Worm (Caenorhabditis elegans) whole organism, early embryonic: ENCODE measurements around the gene R02D5.7.

Experiments used
- B0310.2 ChIP-seq: sonication (generic microtip); optimal IDR thresholded peaks from 2 replicates; lab custom pipeline; 2016; ENCODE audit warnings: mild to moderate bottlenecking, missing genetic modification characterization, missing compliant biosample characterization
- F13C5.2 ChIP-seq: sonication (generic microtip); optimal IDR thresholded peaks from 2 replicates; lab custom pipeline; 2017; ENCODE audit warnings: mild to moderate bottlenecking, missing genetic modification characterization, inconsistent platforms, missing compliant biosample characterization
- aly-1 ChIP-seq: sonication (generic microtip); optimal IDR thresholded peaks from 2 replicates; lab custom pipeline; 2016; ENCODE audit warnings: missing genetic modification characterization, missing compliant biosample characterization
- ama-1 ChIP-seq: fragments of 150-350 bp; optimal IDR thresholded peaks from 2 replicates; lab custom pipeline; 2014
- ceh-13 ChIP-seq: fragments of 200-800 bp; sonication (Bioruptor generic); optimal IDR thresholded peaks from 2 replicates; lab custom pipeline; 2018; ENCODE audit warnings: mild to moderate bottlenecking, missing genetic modification characterization, missing compliant biosample characterization
- ceh-36 ChIP-seq: sonication (generic microtip); optimal IDR thresholded peaks from 2 replicates; lab custom pipeline; 2016; ENCODE audit warnings: missing genetic modification characterization, inconsistent platforms, missing compliant biosample characterization
- ets-7 ChIP-seq: sonication (generic microtip); optimal IDR thresholded peaks from 2 replicates; lab custom pipeline; 2016; ENCODE audit warnings: missing genotype, missing genetic modification characterization, missing compliant biosample characterization
- flt-1 ChIP-seq: fragments of 200-800 bp; sonication (Bioruptor generic); IDR thresholded peaks from 2 replicates; pipeline ENCODE4 v1.3.6; 2022; ENCODE audit warnings: missing genetic modification characterization, missing compliant biosample characterization
- hmbx-1 ChIP-seq: sonication (generic microtip); optimal IDR thresholded peaks from 2 replicates; lab custom pipeline; 2016; ENCODE audit warnings: mild to moderate bottlenecking, missing genetic modification characterization, missing compliant biosample characterization
- hmg-4 ChIP-seq: fragments of 200-800 bp; sonication (Bioruptor generic); optimal IDR thresholded peaks from 2 replicates; lab custom pipeline; 2018; ENCODE audit warnings: mild to moderate bottlenecking, missing genetic modification characterization, missing compliant biosample characterization
- hnd-1 ChIP-seq: sonication (generic microtip); optimal IDR thresholded peaks from 2 replicates; lab custom pipeline; 2016; ENCODE audit warnings: missing genetic modification characterization, missing compliant biosample characterization
- pes-1 ChIP-seq: fragments of 200-800 bp; sonication (Bioruptor generic); IDR thresholded peaks from 2 replicates; pipeline ENCODE4 v1.3.6; 2022; ENCODE audit warnings: missing genetic modification reagents, missing genetic modification characterization, missing compliant biosample characterization
- scrt-1 ChIP-seq: fragments of 200-800 bp; sonication (Bioruptor generic); IDR thresholded peaks from 2 replicates; pipeline ENCODE4 v1.3.6; 2022; ENCODE audit warnings: missing genetic modification characterization, missing compliant biosample characterization
- sea-1 ChIP-seq: fragments of 200-800 bp; sonication (Bioruptor generic); conservative IDR thresholded peaks from 2 replicates; pipeline ENCODE4 v1.3.6; 2022; ENCODE audit warnings: missing genetic modification characterization, missing compliant biosample characterization
- tbx-11 ChIP-seq: fragments of 200-800 bp; sonication (Bioruptor generic); IDR thresholded peaks from 2 replicates; pipeline ENCODE4 v1.3.6; 2022; ENCODE audit warnings: missing genetic modification characterization, missing compliant biosample characterization
- tbx-37 ChIP-seq: fragments of 200-800 bp; sonication (Bioruptor generic); conservative IDR thresholded peaks from 2 replicates; pipeline ENCODE4 v1.3.6; 2022; ENCODE audit warnings: missing genetic modification reagents, missing genetic modification characterization, missing compliant biosample characterization
- tra-4 ChIP-seq: sonication (generic microtip); optimal IDR thresholded peaks from 2 replicates; lab custom pipeline; 2017; ENCODE audit warnings: missing genetic modification characterization, missing compliant biosample characterization

The R02D5.7 gene

ce11 chrV:14480533-14480932 lies 768 bp downstream of the R02D5.7 start:
- no peak for TF ChIP-seq hmbx-1
- TF ChIP-seq ceh-36 (tag; lab: Kevin White, UChicago), result no peak
- no peak for TF ChIP-seq sea-1 (GFP tag; lab: Robert Waterston, UW)
- TF ChIP-seq ets-7, result no peak
- TF ChIP-seq ama-1 (lab: Kevin White, UChicago), result no peak
- no peak for TF ChIP-seq tbx-37 (GFP tag; lab: Robert Waterston, UW)
- TF ChIP-seq scrt-1, result no peak
- TF ChIP-seq flt-1, result no peak
- TF ChIP-seq B0310.2 (tag; lab: Kevin White, UChicago), result no peak
- TF ChIP-seq tbx-11 (GFP tag; lab: Robert Waterston, UW), result no peak
- no peak for TF ChIP-seq F13C5.2 (tag; lab: Kevin White, UChicago)
- TF ChIP-seq hmg-4, result no peak
- no peak for TF ChIP-seq ceh-13 (GFP tag; lab: Kevin White, UChicago)

DNA sequence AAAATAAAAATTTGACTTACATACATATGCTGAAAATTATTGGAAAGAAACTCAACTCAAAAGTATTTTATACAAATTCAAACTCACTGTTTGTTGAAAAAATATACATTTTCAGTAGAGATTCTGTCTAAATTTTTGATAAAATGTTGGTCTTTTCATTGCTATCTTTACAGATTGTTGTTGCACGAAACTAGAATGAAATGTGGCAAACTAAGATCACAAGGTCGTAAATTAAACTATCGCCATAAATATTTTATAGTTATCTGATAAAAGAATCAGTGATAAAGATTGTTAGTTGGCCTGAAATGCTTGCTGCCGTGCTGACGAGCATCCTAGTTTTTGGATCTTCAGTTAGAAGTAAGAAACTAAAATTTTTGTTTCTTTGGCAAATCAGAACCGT lies 2.3 kb downstream of the R02D5.7 start, which contains the start of gene clec-55:
clec-55 (plus strand) TSS at position 301 of the 400 bp plus-strand sequence.
- TF ChIP-seq tbx-37 (GFP tag; lab: Robert Waterston, UW) (no peak), aly-1 (tag; lab: Kevin White, UChicago) (no peak), ceh-13 (GFP tag; lab: Kevin White, UChicago) (no peak), ceh-36 (tag; lab: Kevin White, UChicago) (no peak), ama-1 (lab: Kevin White, UChicago) (no peak), pes-1 (GFP tag; lab: Robert Waterston, UW) (no peak), flt-1 (no peak), scrt-1 (no peak), ets-7 (no peak), B0310.2 (tag; lab: Kevin White, UChicago) (no peak), hmg-4 (no peak), tbx-11 (GFP tag; lab: Robert Waterston, UW) (no peak)

DNA sequence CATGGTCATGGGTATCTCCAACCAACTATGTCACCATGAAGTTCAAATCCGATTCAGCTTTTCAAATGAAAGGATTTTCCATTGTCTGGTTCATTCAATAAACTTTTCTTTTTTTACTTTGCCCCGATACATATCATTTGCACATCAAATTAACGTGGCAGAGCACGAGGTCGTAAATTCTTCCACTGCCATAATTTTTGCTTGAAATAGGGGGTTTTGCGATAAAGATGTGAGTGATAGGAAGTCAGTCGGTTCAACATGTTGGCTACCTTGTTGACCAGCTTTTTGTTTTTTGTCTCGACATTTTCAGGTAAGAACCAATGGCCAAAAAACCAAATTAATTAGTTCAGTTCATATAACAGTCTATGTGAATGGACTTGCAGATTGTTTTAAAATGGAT lies 4.6 kb downstream of the R02D5.7 start, which contains the start of gene clec-54:
clec-54 (plus strand) TSS at position 224 of the 400 bp plus-strand sequence.
- no peak for TF ChIP-seq hnd-1 (tag; lab: Kevin White, UChicago)
- TF ChIP-seq aly-1 (tag; lab: Kevin White, UChicago), result no peak
- TF ChIP-seq scrt-1, result no peak
- TF ChIP-seq tbx-37 (GFP tag; lab: Robert Waterston, UW), result no peak
- no peak for TF ChIP-seq tra-4 (tag; lab: Kevin White, UChicago)
- TF ChIP-seq B0310.2 (tag; lab: Kevin White, UChicago), result no peak
- TF ChIP-seq flt-1, result no peak
- no peak for TF ChIP-seq sea-1 (GFP tag; lab: Robert Waterston, UW)

DNA sequence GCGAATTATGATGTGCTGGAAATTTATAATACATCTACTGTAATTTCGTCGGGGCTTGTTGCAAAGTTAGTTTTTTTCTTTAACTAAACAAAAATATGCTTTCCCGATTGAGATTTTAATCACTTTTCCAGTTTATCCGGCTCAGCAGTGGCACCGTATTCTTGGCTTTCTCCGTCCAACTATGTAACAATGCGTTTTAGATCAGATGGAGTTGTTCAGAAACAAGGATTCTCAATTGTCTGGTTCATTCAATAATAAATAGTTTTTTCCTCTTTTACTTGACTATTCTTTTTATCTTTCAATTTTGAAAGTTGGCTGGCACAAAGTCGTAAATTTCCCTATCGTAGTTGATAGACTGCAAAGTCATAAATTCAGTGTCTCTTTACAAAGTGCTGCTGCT lies 7.2 kb downstream of the R02D5.7 start, which contains the start of gene clec-56:
clec-56 (plus strand) TSS at position 301 of the 400 bp plus-strand sequence.
- TF ChIP-seq hmbx-1 (no peak), pes-1 (GFP tag; lab: Robert Waterston, UW) (no peak), scrt-1 (no peak), sea-1 (GFP tag; lab: Robert Waterston, UW) (no peak), ets-7 (no peak), tbx-37 (GFP tag; lab: Robert Waterston, UW) (no peak), flt-1 (no peak), hnd-1 (tag; lab: Kevin White, UChicago) (no peak), tra-4 (tag; lab: Kevin White, UChicago) (no peak), B0310.2 (tag; lab: Kevin White, UChicago) (no peak), tbx-11 (GFP tag; lab: Robert Waterston, UW) (no peak), ama-1 (lab: Kevin White, UChicago) (no peak), ceh-36 (tag; lab: Kevin White, UChicago) (no peak), hmg-4 (no peak), aly-1 (tag; lab: Kevin White, UChicago) (no peak), F13C5.2 (tag; lab: Kevin White, UChicago) (no peak), ceh-13 (GFP tag; lab: Kevin White, UChicago) (no peak)

ce11 chrV:14472229-14472628 lies 9.1 kb downstream of the R02D5.7 start, which contains the start of gene clec-227:
Gene clec-227 (plus strand): TSS chrV:14472529.
- no peak for TF ChIP-seq tbx-37 (GFP tag; lab: Robert Waterston, UW)
- TF ChIP-seq aly-1 (tag; lab: Kevin White, UChicago), result no peak
- TF ChIP-seq hnd-1 (tag; lab: Kevin White, UChicago), result no peak
- TF ChIP-seq F13C5.2 (tag; lab: Kevin White, UChicago), result no peak
- TF ChIP-seq pes-1 (GFP tag; lab: Robert Waterston, UW), result no peak
- TF ChIP-seq sea-1 (GFP tag; lab: Robert Waterston, UW), result no peak
- TF ChIP-seq ceh-36 (tag; lab: Kevin White, UChicago), result no peak
- TF ChIP-seq hmg-4, result no peak
- no peak for TF ChIP-seq ets-7
- TF ChIP-seq flt-1, result no peak
- no peak for TF ChIP-seq ceh-13 (GFP tag; lab: Kevin White, UChicago)
- TF ChIP-seq B0310.2 (tag; lab: Kevin White, UChicago), result no peak
- TF ChIP-seq tra-4 (tag; lab: Kevin White, UChicago), result no peak
- TF ChIP-seq scrt-1, result no peak
- TF ChIP-seq tbx-11 (GFP tag; lab: Robert Waterston, UW), result no peak

DNA sequence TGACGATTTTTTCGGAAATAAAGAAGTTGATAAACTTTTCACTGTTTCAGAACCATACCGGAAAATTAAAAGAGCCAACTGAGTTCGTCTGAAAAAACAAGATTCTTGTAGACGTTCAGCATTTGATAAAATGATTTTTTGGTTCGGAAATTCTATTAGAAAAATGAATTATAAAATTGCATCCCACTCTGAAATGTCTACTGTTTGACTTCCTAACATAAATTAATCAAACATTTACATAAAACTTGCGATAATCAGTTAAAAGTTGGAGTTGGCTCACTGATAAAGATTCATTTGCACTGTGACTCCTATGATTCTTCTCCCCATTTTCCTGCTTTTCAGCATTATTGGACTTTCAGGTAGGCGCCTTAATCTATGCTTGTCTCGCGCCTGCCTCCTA lies 12.4 kb downstream of the R02D5.7 start, which contains the start of gene clec-57:
clec-57 (plus strand) TSS at position 301 of the 400 bp plus-strand sequence.
- TF ChIP-seq ceh-13 (GFP tag; lab: Kevin White, UChicago) (no peak), F13C5.2 (tag; lab: Kevin White, UChicago) (no peak), flt-1 (no peak), ceh-36 (tag; lab: Kevin White, UChicago) (no peak), tra-4 (tag; lab: Kevin White, UChicago) (no peak), scrt-1 (no peak), B0310.2 (tag; lab: Kevin White, UChicago) (no peak), hmg-4 (no peak), ama-1 (lab: Kevin White, UChicago) (no peak), tbx-37 (GFP tag; lab: Robert Waterston, UW) (no peak), hnd-1 (tag; lab: Kevin White, UChicago) (no peak), tbx-11 (GFP tag; lab: Robert Waterston, UW) (no peak), aly-1 (tag; lab: Kevin White, UChicago) (no peak), hmbx-1 (no peak), sea-1 (GFP tag; lab: Robert Waterston, UW) (no peak), ets-7 (no peak), pes-1 (GFP tag; lab: Robert Waterston, UW) (no peak)
